Fruit fly (Drosophila melanogaster): ENCODE data around the gene CG11854.

The CG11854 gene

DNA sequence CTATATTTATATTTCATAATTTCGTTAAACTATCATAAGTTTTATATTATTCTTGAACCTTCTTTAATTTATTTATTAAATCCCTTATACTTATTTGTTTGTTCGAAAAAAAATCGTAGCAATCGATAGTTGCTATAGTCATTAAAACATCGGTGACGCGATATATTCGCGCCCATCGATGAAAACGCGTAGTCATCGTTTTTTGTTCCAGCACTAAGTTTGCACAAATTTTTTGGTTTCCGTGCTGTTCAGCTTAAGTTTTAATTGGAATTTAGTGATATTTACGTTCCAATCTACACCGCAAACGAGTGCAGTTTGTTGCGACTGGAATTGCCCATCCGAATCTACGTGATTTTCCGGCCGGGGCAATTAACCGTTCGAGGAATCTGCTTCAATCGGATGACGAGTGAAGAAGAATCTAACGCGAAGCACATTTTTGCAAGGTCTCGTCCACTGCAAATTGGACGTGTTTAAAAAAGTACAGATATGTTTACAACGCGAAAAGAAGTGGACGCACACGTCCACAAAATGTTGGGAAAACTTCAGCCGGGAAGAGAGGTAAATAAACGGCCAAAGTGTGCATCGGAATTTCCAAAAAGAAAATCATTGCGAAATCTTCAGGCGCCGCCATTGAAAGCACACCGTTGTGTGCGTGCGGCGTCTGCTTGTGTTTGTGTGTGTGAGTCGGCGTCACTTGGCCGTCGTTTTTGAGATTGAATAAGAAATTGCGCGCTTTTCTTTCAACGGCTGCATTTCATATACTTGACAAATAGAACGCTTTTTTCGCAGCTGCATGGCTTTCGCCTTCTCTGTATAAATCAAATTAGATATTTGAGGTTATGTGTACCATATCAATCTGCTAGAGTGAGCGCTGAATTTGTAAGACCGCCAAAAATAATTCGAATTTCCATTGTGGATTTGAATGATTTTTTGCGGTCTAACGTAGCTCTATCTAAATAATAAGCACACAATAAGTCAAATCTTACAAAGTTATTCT is 7.6 kb downstream of the CG11854 start, which contains the start of gene Nup358 (continued):
- TF ChIP-seq Bteb2 (GFP tag; optimal IDR thresholded peaks at IDR 0.05) (no peak), her (GFP tag; optimal IDR thresholded peaks at IDR 0.05) (no peak), sqz (GFP tag; optimal IDR thresholded peaks at IDR 0.05) (peak; percentile 80), Ets97D (GFP tag; optimal IDR thresholded peaks at IDR 0.05) (peak; percentile 80), gt (GFP tag; IDR thresholded peaks at IDR 0.05) (no peak), CG31441 (GFP tag; IDR thresholded peaks at IDR 0.05) (no peak), CG1024 (GFP tag; IDR thresholded peaks at IDR 0.05) (no peak), ewg (GFP tag; optimal IDR thresholded peaks at IDR 0.05) (no peak), inv (GFP tag; IDR thresholded peaks at IDR 0.05; ENCODE audit: partially characterized antibody) (peak; percentile 98), CG10209 (GFP tag; optimal IDR thresholded peaks at IDR 0.05) (no peak), corto (GFP tag; optimal IDR thresholded peaks at IDR 0.05) (peak; percentile 16), BtbVII (GFP tag; optimal IDR thresholded peaks at IDR 0.05) (no peak), CG16863 (GFP tag; optimal IDR thresholded peaks at IDR 0.05) (no peak), sisA (GFP tag; IDR thresholded peaks at IDR 0.05) (no peak), Jarid2 (GFP tag; optimal IDR thresholded peaks at IDR 0.05) (no peak), CG16779 (GFP tag; IDR thresholded peaks at IDR 0.05) (no peak), CG4617 (GFP tag; optimal IDR thresholded peaks at IDR 0.05; ENCODE audit: borderline replicate concordance) (no peak), CG5953 (GFP tag; IDR thresholded peaks at IDR 0.05) (no peak), CG30403 (GFP tag; optimal IDR thresholded peaks at IDR 0.05) (peak; percentile 20), CG3065 (GFP tag; optimal IDR thresholded peaks at IDR 0.05) (no peak), hkb (optimal IDR thresholded peaks at IDR 0.05) (no peak), hkb (GFP tag; IDR thresholded peaks at IDR 0.05) (no peak), Ravus (GFP tag; IDR thresholded peaks at IDR 0.05) (no peak), HHEX (GFP tag; optimal IDR thresholded peaks at IDR 0.05) (no peak), ems (GFP tag; optimal IDR thresholded peaks at IDR 0.05) (no peak), CG18619 (GFP tag; optimal IDR thresholded peaks at IDR 0.05) (no peak), hb (GFP tag; IDR thresholded peaks at IDR 0.05; ENCODE audit: partially characterized antibody) (peak; percentile 99), sens (GFP tag) (no peak), YL-1 (GFP tag; optimal IDR thresholded peaks at IDR 0.05) (peak; percentile 34), crc (GFP tag; optimal IDR thresholded peaks at IDR 0.05) (no peak), sens-2 (GFP tag; IDR thresholded peaks at IDR 0.05) (no peak), eve (GFP tag; optimal IDR thresholded peaks at IDR 0.05) (no peak), hth (optimal IDR thresholded peaks at IDR 0.05) (no peak), az2 (GFP tag; optimal IDR thresholded peaks at IDR 0.05) (no peak), CG1647 (GFP tag; optimal IDR thresholded peaks at IDR 0.05) (no peak), CG4424 (GFP tag; optimal IDR thresholded peaks at IDR 0.05) (no peak), bbx (GFP tag; IDR thresholded peaks at IDR 0.05; ENCODE audit: partially characterized antibody) (peak; percentile 99), schlank (tag; optimal IDR thresholded peaks at IDR 0.05) (no peak), CG2875 (GFP tag; optimal IDR thresholded peaks at IDR 0.05) (no peak), CG5180 (GFP tag; optimal IDR thresholded peaks at IDR 0.05) (no peak), Gsc (GFP tag; IDR thresholded peaks at IDR 0.05) (no peak), Dp (GFP tag; optimal IDR thresholded peaks at IDR 0.05) (peak; percentile 51), nom (GFP tag; optimal IDR thresholded peaks at IDR 0.05) (no peak), CG2199 (GFP tag; IDR thresholded peaks at IDR 0.05) (no peak), ci (GFP tag; IDR thresholded peaks at IDR 0.05) (no peak; the same call in 2 of the 3 replicates), CG13894 (tag; optimal IDR thresholded peaks at IDR 0.05) (no peak), CG12769 (tag; optimal IDR thresholded peaks at IDR 0.05) (no peak), sim (GFP tag; IDR thresholded peaks at IDR 0.05) (no peak), en (GFP tag; optimal IDR thresholded peaks at IDR 0.05) (no peak), CG7372 (GFP tag; IDR thresholded peaks at IDR 0.05) (no peak)
